Worm (Caenorhabditis elegans): ENCODE results near the gene lin-52.

DNA sequence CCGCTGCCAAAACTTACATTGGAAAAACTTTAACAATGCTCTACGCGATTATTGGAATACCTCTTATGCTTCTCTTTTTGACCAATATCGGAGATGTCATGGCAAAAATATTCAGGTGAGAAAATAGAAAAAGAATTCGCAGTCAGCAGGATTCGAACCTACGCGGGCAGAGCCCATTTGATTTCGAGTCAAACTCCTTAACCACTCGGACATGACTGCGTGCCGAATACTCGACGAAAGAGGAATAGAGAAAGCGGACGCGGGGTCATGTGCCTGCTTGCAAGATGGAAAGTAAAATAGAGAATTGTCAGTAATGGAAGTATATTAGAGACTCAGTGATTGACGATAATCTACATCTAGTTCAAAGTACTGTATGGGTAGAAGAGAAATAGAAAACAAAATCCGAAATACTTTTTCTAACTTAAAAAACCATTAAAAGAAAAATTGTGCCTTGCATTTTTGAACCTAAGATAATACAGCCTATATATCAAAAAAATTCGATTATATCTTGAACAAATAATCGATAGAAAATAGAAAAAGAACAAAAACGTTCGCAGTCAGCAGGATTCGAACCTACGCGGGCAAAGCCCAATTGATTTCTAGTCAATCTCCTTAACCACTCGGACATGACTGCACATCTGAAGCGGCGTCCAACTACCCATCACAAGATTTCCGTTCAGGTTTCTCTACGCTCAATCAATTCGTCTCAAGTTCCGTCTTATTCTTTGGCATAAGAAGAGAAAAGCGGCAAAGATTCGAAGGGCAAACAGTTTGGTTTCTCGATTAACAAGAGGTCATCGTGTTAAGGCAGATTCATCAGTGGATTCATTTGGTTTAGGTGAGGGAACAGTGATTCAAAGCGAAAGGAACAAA is 37.2 kb upstream of the lin-52 start:
- TF ChIP-seq aly-2 (tag; optimal IDR thresholded peaks at IDR 0.05), result no peak
- TF ChIP-seq fos-1 (tag; optimal IDR thresholded peaks at IDR 0.05), result peak; percentile 20
- no peak for TF ChIP-seq egl-27 (tag; optimal IDR thresholded peaks at IDR 0.05)
